Worm (Caenorhabditis elegans) whole organism, late embryonic: ENCODE results near the gene D2062.4.

Experiments used
- F13H6.1 ChIP-seq: sonication (generic microtip); optimal IDR thresholded peaks from 2 replicates; lab custom pipeline; 2016; ENCODE audit warnings: missing genetic modification characterization, missing compliant biosample characterization
- K02D7.2 ChIP-seq: sonication (generic microtip); optimal IDR thresholded peaks from 2 replicates; lab custom pipeline; 2017; ENCODE audit warnings: mild to moderate bottlenecking, missing genetic modification characterization, missing compliant biosample characterization
- ceh-9 ChIP-seq: sonication (generic microtip); optimal IDR thresholded peaks from 2 replicates; lab custom pipeline; 2016; ENCODE audit warnings: mild to moderate bottlenecking, missing genetic modification characterization, inconsistent platforms, missing compliant biosample characterization
- elt-2 ChIP-seq: sonication (generic microtip); optimal IDR thresholded peaks from 2 replicates; lab custom pipeline; 2016; ENCODE audit warnings: missing genetic modification reagents, missing genetic modification characterization, missing compliant biosample characterization
- ets-4 ChIP-seq: sonication (generic microtip); optimal IDR thresholded peaks from 2 replicates; lab custom pipeline; 2016; ENCODE audit warnings: missing genetic modification characterization, missing compliant biosample characterization
- fkh-10 ChIP-seq: fragments of 150-350 bp; optimal IDR thresholded peaks from 2 replicates; lab custom pipeline; 2014; ENCODE audit warnings: missing biosample characterization, missing genetic modification reagents, missing genetic modification characterization
- odd-2 ChIP-seq: sonication (generic microtip); optimal IDR thresholded peaks from 2 replicates; lab custom pipeline; 2017; ENCODE audit warnings: antibody characterized with exemption, mild to moderate bottlenecking, missing genetic modification characterization, missing compliant biosample characterization
- pag-3 ChIP-seq: sonication (generic microtip); optimal IDR thresholded peaks from 2 replicates; lab custom pipeline; 2016; ENCODE audit warnings: missing compliant biosample characterization, missing genetic modification characterization, borderline replicate concordance
- pha-4 ChIP-seq: fragments of 150-350 bp; optimal IDR thresholded peaks from 2 replicates; lab custom pipeline; 2018; ENCODE audit warnings: missing biosample characterization, missing genetic modification reagents, missing genetic modification characterization
- pqm-1 ChIP-seq: sonication (generic microtip); optimal IDR thresholded peaks from 2 replicates; lab custom pipeline; 2016; ENCODE audit warnings: missing genetic modification characterization, missing compliant biosample characterization
- ttx-3 ChIP-seq: sonication (generic microtip); optimal IDR thresholded peaks from 2 replicates; lab custom pipeline; 2016; ENCODE audit warnings: missing genetic modification reagents, missing genetic modification characterization, missing compliant biosample characterization

ce11 chrII:2637359-2637758 is 14.2 kb downstream of the D2062.4 start, which contains the start of gene F22E5.21:
- TF ChIP-seq pqm-1 (tag; lab: Kevin White, UChicago) (no peak), elt-2 (tag; lab: Kevin White, UChicago) (no peak), F13H6.1 (tag; lab: Kevin White, UChicago) (no peak), ets-4 (tag; lab: Kevin White, UChicago) (no peak), odd-2 (no peak), pha-4 (tag; lab: Kevin White, UChicago) (no peak), K02D7.2 (tag; lab: Kevin White, UChicago) (no peak), pag-3 (tag; lab: Kevin White, UChicago) (no peak), ceh-9 (tag; lab: Kevin White, UChicago) (no peak), ttx-3 (no peak), fkh-10 (GFP tag; lab: Kevin White, UChicago) (no peak)
